Worm (Caenorhabditis elegans): ENCODE measurements around the gene phat-6.

Gene phat-6

ce11 chrX:15194283-15194682 lies at the start of gene phat-6:
TSS of gene phat-6 (minus strand) at chrX:15194383.
- TF ChIP-seq mdl-1 (tag; optimal IDR thresholded peaks at IDR 0.05), result no peak
- TF ChIP-seq ZK546.5 (tag; optimal IDR thresholded peaks at IDR 0.05), result no peak
- TF ChIP-seq egl-27 (tag; optimal IDR thresholded peaks at IDR 0.05), result no peak
- no peak for TF ChIP-seq elt-1 (tag; optimal IDR thresholded peaks at IDR 0.05)
- no peak for TF ChIP-seq nhr-28 (tag; optimal IDR thresholded peaks at IDR 0.05)
- TF ChIP-seq nhr-67 (tag; optimal IDR thresholded peaks at IDR 0.05), result no peak
- TF ChIP-seq ceh-82 (tag; optimal IDR thresholded peaks at IDR 0.05), result no peak
- TF ChIP-seq nhr-237 (tag; optimal IDR thresholded peaks at IDR 0.05), result no peak
- TF ChIP-seq tbx-2 (tag; optimal IDR thresholded peaks at IDR 0.05), result no peak
- no peak for TF ChIP-seq hmg-11 (tag; optimal IDR thresholded peaks at IDR 0.05)
- no peak for TF ChIP-seq ceh-9 (tag; optimal IDR thresholded peaks at IDR 0.05)
- no peak for TF ChIP-seq skn-1 (tag; optimal IDR thresholded peaks at IDR 0.05)
- no peak for TF ChIP-seq pha-4 (tag; optimal IDR thresholded peaks at IDR 0.05)
- TF ChIP-seq eor-1 (tag; optimal IDR thresholded peaks at IDR 0.05), result no peak
- TF ChIP-seq elt-3 (tag; optimal IDR thresholded peaks at IDR 0.05), result no peak

DNA sequence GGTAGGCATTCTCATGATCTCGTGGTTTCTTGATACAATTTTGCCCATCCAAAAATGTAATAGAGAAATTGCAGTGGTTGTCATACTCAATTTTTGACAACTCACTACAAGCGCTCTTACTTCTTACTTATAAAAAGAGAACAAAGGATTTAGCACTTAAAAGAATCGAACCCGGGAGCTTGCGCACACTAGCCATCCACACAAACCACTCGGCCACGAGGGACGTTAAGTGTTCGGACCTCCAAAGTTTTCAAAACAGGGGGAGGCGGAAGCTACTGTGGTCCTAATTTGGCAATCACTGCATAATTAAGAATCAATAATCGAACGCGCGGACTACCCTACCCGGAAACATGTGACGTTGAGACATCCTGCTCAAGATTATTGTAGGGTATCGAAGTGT lies 48.5 kb upstream of the phat-6 start:
- no peak for TF ChIP-seq nhr-67 (tag; optimal IDR thresholded peaks at IDR 0.05)
- no peak for TF ChIP-seq lin-15B (tag; optimal IDR thresholded peaks at IDR 0.05)
- no peak for TF ChIP-seq fkh-2 (tag; optimal IDR thresholded peaks at IDR 0.05)
- no peak for TF ChIP-seq pqm-1 (tag; optimal IDR thresholded peaks at IDR 0.05)
- no peak for TF ChIP-seq zag-1 (tag; optimal IDR thresholded peaks at IDR 0.05)
- no peak for TF ChIP-seq nhr-11 (tag; optimal IDR thresholded peaks at IDR 0.05)
- no peak for TF ChIP-seq lin-39 (tag; optimal IDR thresholded peaks at IDR 0.05)
- no peak for TF ChIP-seq unc-62 (GFP tag; optimal IDR thresholded peaks at IDR 0.05)
- TF ChIP-seq ama-1 (optimal IDR thresholded peaks at IDR 0.05), result no peak
- no peak for TF ChIP-seq nhr-28 (tag; optimal IDR thresholded peaks at IDR 0.05)
- TF ChIP-seq skn-1 (tag; optimal IDR thresholded peaks at IDR 0.05), result no peak
- TF ChIP-seq egl-5 (tag; optimal IDR thresholded peaks at IDR 0.05), result no peak
- no peak for TF ChIP-seq unc-39 (tag; optimal IDR thresholded peaks at IDR 0.05)
- TF ChIP-seq R02D3.7 (tag; optimal IDR thresholded peaks at IDR 0.05), result no peak
- TF ChIP-seq hmg-11 (tag; optimal IDR thresholded peaks at IDR 0.05), result no peak
- no peak for TF ChIP-seq mdl-1 (tag; optimal IDR thresholded peaks at IDR 0.05)
- no peak for TF ChIP-seq lsy-12 (tag; optimal IDR thresholded peaks at IDR 0.05)
- TF ChIP-seq elt-3 (tag; optimal IDR thresholded peaks at IDR 0.05), result no peak

DNA sequence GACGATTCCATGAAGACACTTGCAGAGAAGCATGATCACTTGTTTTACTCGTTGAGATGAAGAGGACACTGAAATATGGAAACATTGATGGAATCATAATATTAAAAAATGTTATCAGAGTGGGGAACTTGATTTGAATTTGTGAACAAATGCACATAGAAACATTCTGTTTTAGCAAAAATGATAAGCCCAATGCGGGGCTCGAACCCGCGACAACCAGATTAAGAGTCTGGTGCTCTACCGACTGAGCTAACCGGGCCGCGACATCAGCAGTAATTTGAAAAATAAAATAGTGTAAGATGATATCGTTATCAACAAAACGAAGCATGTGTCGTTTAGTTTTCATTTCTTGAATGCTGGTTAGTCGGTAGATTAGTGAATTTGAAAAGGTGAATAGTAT lies 47.0 kb upstream of the phat-6 start:
- TF ChIP-seq ZK546.5 (tag; optimal IDR thresholded peaks at IDR 0.05) (no peak), nhr-25 (tag; optimal IDR thresholded peaks at IDR 0.05) (no peak), ceh-9 (tag; optimal IDR thresholded peaks at IDR 0.05) (no peak), elt-2 (tag; optimal IDR thresholded peaks at IDR 0.05) (peak; percentile 19), ceh-82 (tag; optimal IDR thresholded peaks at IDR 0.05) (no peak), nhr-237 (tag; optimal IDR thresholded peaks at IDR 0.05) (no peak)

DNA sequence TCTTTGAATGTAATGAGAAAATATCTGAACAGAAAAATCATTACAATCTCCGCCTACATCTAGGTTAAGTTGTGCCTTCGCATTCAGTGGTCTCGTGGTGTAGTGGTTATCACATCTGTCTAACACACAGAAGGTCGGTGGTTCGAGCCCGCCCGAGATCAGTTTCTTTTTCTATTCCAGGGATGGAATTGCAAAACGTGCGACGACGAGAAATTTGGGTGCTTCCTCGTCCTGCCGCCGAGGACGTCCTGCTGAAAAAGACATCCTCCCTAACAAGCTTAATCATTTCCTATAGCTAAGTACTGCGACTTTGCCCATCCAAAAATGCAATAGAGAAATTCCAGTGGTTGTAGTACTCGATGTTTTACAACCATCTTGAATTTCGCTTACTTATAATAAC lies 41.9 kb upstream of the phat-6 start:
- TF ChIP-seq elt-2 (tag; optimal IDR thresholded peaks at IDR 0.05) (peak; percentile 10), lsy-12 (tag; optimal IDR thresholded peaks at IDR 0.05) (peak; percentile 9), sea-2 (GFP tag; optimal IDR thresholded peaks at IDR 0.05) (no peak), aly-2 (tag; optimal IDR thresholded peaks at IDR 0.05) (no peak), ama-1 (optimal IDR thresholded peaks at IDR 0.05) (no peak)

- TF ChIP-seq nhr-43 (tag; optimal IDR thresholded peaks at IDR 0.05; ENCODE audit: poor library complexity, severe bottlenecking), result no peak
- no peak for TF ChIP-seq snpc-4 (tag; optimal IDR thresholded peaks at IDR 0.05)
- TF ChIP-seq nhr-28 (tag; optimal IDR thresholded peaks at IDR 0.05), result no peak
- no peak for TF ChIP-seq mml-1 (tag; optimal IDR thresholded peaks at IDR 0.05)
- no peak for TF ChIP-seq lin-15B (tag; optimal IDR thresholded peaks at IDR 0.05)
- TF ChIP-seq egl-27 (tag; optimal IDR thresholded peaks at IDR 0.05), result no peak
- TF ChIP-seq fkh-10 (GFP tag; optimal IDR thresholded peaks at IDR 0.05), result no peak
- no peak for TF ChIP-seq ceh-9 (tag; optimal IDR thresholded peaks at IDR 0.05)
- no peak for TF ChIP-seq ZK546.5 (tag; optimal IDR thresholded peaks at IDR 0.05)
- no peak for TF ChIP-seq unc-39 (tag; optimal IDR thresholded peaks at IDR 0.05)
- no peak for TF ChIP-seq pha-4 (tag; optimal IDR thresholded peaks at IDR 0.05)
- no peak for TF ChIP-seq ztf-11 (tag; optimal IDR thresholded peaks at IDR 0.05)
- TF ChIP-seq aly-2 (tag; optimal IDR thresholded peaks at IDR 0.05), result no peak
- TF ChIP-seq nfya-1 (tag; optimal IDR thresholded peaks at IDR 0.05; ENCODE audit: insufficient read depth), result no peak
- no peak for TF ChIP-seq hmg-11 (tag; optimal IDR thresholded peaks at IDR 0.05)
- TF ChIP-seq tbx-2 (tag; optimal IDR thresholded peaks at IDR 0.05), result no peak
- no peak for TF ChIP-seq lin-39 (tag; optimal IDR thresholded peaks at IDR 0.05)
- no peak for TF ChIP-seq nhr-77 (tag; optimal IDR thresholded peaks at IDR 0.05)
- TF ChIP-seq fos-1 (tag; optimal IDR thresholded peaks at IDR 0.05), result no peak
Observed at ce11 chrX:15233684-15234083, 39.5 kb upstream of the phat-6 start.

All from whole organism, L3 larva.